Fruit fly (Drosophila melanogaster) whole organism, adult: Measurements from ENCODE around the gene CG7453.

Experiments used
- CG11617 ChIP-seq: fragments of 200-800 bp; sonication (Bioruptor generic); optimal IDR thresholded peaks from 2 replicates; lab custom pipeline; 2017; ENCODE audit warnings: mild to moderate bottlenecking, missing biosample characterization, missing genetic modification reagents, missing genetic modification characterization
- CG12768 ChIP-seq: fragments of 200-800 bp; sonication (Bioruptor generic); optimal IDR thresholded peaks from 2 replicates; lab custom pipeline; 2017; ENCODE audit warnings: missing biosample characterization, missing genetic modification characterization, mild to moderate bottlenecking, moderate library complexity, missing genetic modification reagents
- CG14711 ChIP-seq: fragments of 200-800 bp; sonication (Bioruptor generic); optimal IDR thresholded peaks from 2 replicates; lab custom pipeline; 2018; ENCODE audit warnings: missing biosample characterization, mild to moderate bottlenecking, missing genetic modification characterization, moderate library complexity
- CG1620 ChIP-seq: fragments of 200-800 bp; sonication (Bioruptor generic); optimal IDR thresholded peaks from 2 replicates; lab custom pipeline; 2016; ENCODE audit warnings: missing biosample characterization, missing genetic modification characterization
- CG33017 ChIP-seq: fragments of 200-800 bp; sonication (Bioruptor generic); optimal IDR thresholded peaks from 2 replicates; lab custom pipeline; 2018; ENCODE audit warnings: missing biosample characterization, mild to moderate bottlenecking, missing genetic modification characterization, moderate library complexity
- CG5204 ChIP-seq: fragments of 200-800 bp; sonication (Bioruptor generic); optimal IDR thresholded peaks from 2 replicates; lab custom pipeline; 2016; ENCODE audit warnings: missing biosample characterization, missing genetic modification characterization
- CG7045 ChIP-seq: fragments of 200-800 bp; sonication (Bioruptor generic); optimal IDR thresholded peaks from 2 replicates; lab custom pipeline; 2017; ENCODE audit warnings: missing biosample characterization, mild to moderate bottlenecking, missing genetic modification characterization
- CG7101 ChIP-seq: fragments of 200-800 bp; sonication (Bioruptor generic); optimal IDR thresholded peaks from 2 replicates; lab custom pipeline; 2018; ENCODE audit warnings: missing biosample characterization, mild to moderate bottlenecking, missing genetic modification characterization, moderate library complexity
- Clk ChIP-seq: fragments of 200-800 bp; sonication (Bioruptor generic); optimal IDR thresholded peaks from 2 replicates; lab custom pipeline; 2017; ENCODE audit warnings: missing biosample characterization, missing genetic modification characterization
- Crg-1 ChIP-seq: fragments of 200-800 bp; sonication (Bioruptor generic); optimal IDR thresholded peaks from 2 replicates; lab custom pipeline; 2016; ENCODE audit warnings: missing biosample characterization, missing genetic modification characterization
- Hr96 ChIP-seq: fragments of 200-800 bp; sonication (Bioruptor generic); optimal IDR thresholded peaks from 2 replicates; lab custom pipeline; 2016; ENCODE audit warnings: missing biosample characterization, missing genetic modification characterization
- Mnt ChIP-seq: fragments of 200-800 bp; sonication (Bioruptor generic); optimal IDR thresholded peaks from 2 replicates; lab custom pipeline; 2016; ENCODE audit warnings: missing biosample characterization, mild to moderate bottlenecking, missing genetic modification characterization
- bab1 ChIP-seq: fragments of 200-800 bp; sonication (Bioruptor generic); optimal IDR thresholded peaks from 3 replicates; lab custom pipeline; 2019; ENCODE audit warnings: missing biosample characterization, mild to moderate bottlenecking, missing genetic modification characterization, moderate library complexity
- cic ChIP-seq: fragments of 200-800 bp; sonication (Bioruptor generic); optimal IDR thresholded peaks from 2 replicates; lab custom pipeline; 2017; ENCODE audit warnings: missing biosample characterization, mild to moderate bottlenecking, missing genetic modification characterization, moderate library complexity
- cnc ChIP-seq, 2 experiments: fragments of >200 bp; optimal IDR thresholded peaks; 2 replicates each; lab custom pipeline; 2017
- kay ChIP-seq: fragments of 200-800 bp; sonication (Bioruptor generic); peaks from one replicate; lab custom pipeline; 2016; ENCODE audit warnings: missing biosample characterization, missing genetic modification characterization, borderline replicate concordance
- ovo ChIP-seq: fragments of 200-800 bp; sonication (Bioruptor generic); optimal IDR thresholded peaks from 2 replicates; lab custom pipeline; 2016; ENCODE audit warnings: missing biosample characterization, missing genetic modification characterization
- pad ChIP-seq: fragments of 200-800 bp; sonication (Bioruptor generic); optimal IDR thresholded peaks from 3 replicates; lab custom pipeline; 2017; ENCODE audit warnings: missing biosample characterization, missing genetic modification characterization, mild to moderate bottlenecking, moderate library complexity, missing genetic modification reagents
- tj ChIP-seq: fragments of 200-800 bp; sonication (Bioruptor generic); optimal IDR thresholded peaks from 3 replicates; lab custom pipeline; 2017; ENCODE audit warnings: missing biosample characterization, mild to moderate bottlenecking, missing genetic modification characterization, moderate library complexity
- toe ChIP-seq: fragments of 200-800 bp; sonication (Bioruptor generic); optimal IDR thresholded peaks from 2 replicates; lab custom pipeline; 2016; ENCODE audit warnings: missing biosample characterization, missing genetic modification characterization

Gene CG7453

DNA sequence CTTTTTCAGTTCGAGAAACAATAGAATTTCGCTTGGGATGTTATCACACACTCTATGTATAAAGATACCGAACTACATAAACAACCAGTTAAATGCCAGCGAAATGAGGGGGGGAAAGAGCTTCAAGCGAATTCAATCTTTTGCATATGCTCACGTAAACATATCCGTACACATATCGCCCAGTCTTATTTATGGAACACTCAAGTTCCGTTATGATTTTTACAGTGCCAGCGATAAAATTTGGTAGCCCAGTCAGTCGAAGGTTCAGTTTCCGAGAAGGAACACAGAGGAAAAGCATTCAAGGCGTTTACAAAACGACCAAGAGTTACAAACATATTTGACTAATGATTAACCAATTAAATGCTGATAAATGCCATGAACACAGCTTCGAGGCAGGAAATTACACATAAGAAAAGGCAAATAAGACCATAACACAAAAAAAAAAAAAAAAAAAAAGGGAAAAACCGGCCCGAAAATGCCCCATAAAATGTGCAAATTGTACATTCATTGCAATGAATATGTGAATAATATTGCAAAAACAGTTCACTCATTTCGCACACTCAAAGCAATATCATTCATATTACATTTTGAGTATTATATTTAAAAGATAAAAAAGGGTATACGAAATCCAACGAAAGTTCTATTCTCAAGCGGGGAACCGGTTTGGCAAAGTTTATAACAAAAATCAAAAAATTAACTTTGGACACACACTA lies 31.0 kb upstream of the CG7453 start:
- peak; percentile 89 for TF ChIP-seq tj (GFP tag; lab: Kevin White, UChicago)
- TF ChIP-seq kay = no peak
- TF ChIP-seq ovo (GFP tag; lab: Kevin White, UChicago) = peak; percentile 58
- no peak for TF ChIP-seq pad (GFP tag; lab: Kevin White, UChicago)
- no peak for TF ChIP-seq CG14711 (tag; lab: Kevin White, UChicago)
- no peak for TF ChIP-seq CG11617 (GFP tag; lab: Kevin White, UChicago)
- TF ChIP-seq CG1620 (GFP tag; lab: Kevin White, UChicago) = no peak
- no peak for TF ChIP-seq CG7045 (GFP tag; lab: Kevin White, UChicago)

DNA sequence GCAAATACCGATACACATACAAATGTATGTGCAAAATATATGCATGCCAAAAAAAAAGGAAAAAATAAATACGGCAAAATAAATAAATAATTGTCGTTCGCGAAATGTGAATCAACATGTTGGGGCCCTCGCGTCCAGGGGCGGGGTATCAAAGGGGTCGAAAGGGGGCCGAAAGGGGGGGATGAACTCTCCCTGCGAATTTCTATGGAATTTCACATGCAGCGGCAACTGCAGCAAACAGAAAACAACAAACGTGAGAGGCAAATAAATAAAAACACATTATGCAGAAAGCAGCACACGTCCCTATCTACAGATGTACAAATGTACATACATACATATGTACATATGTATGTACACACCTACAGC lies 30.5 kb upstream of the CG7453 start:
- peak; percentile 28 for TF ChIP-seq ovo (GFP tag; lab: Kevin White, UChicago)
- no peak for TF ChIP-seq bab1 (GFP tag; lab: Kevin White, UChicago)

DNA sequence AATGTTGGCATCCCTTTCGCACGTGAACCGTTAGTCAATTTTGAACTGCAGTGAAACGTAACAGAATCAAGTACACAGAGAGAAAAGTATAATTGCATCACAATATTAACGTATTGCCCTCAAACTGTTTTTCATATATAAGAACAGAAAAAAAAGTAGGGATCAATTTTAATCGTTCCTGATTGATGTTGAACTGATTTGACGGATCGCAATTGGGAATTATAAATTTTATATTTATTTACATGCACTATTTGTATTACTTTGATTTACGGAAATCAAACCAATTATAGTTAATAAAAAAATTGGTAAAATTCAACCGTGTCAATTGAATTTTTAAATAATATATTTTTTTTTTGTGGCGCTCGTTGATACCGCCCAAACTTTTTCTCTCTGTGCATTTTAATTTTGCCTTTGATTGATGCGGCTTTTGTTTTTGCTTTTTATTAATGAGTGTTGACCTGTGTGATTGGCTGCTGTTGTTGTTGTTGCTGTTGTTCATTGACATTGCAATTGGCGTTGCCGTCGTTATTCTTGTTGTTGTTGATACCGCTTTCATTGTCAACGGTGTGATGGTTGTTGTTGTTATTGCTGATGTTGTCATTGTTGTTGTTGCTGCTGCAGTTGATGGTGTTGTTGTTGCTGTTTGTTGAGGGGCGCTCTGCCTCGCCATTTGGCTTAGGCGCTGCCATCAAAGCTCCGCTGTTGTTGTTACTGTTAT lies 27.2 kb upstream of the CG7453 start:
- TF ChIP-seq CG7101 (peak; percentile 74), kay (peak; percentile 92), Crg-1 (GFP tag; lab: Kevin White, UChicago) (peak; percentile 49), CG5204 (GFP tag; lab: Kevin White, UChicago) (peak; percentile 72), CG7045 (GFP tag; lab: Kevin White, UChicago) (peak; percentile 57), CG14711 (tag; lab: Kevin White, UChicago) (peak; percentile 76), CG1620 (GFP tag; lab: Kevin White, UChicago) (peak; percentile 15), cnc (optimal IDR thresholded peaks at IDR 0.05; lab: Kevin White, UChicago) (no peak), toe (GFP tag; lab: Kevin White, UChicago) (peak; percentile 58), bab1 (GFP tag; lab: Kevin White, UChicago) (peak; percentile 64), Clk (no peak), CG11617 (GFP tag; lab: Kevin White, UChicago) (peak; percentile 87), CG33017 (peak; percentile 45), cic (GFP tag; lab: Kevin White, UChicago) (no peak), CG12768 (GFP tag; lab: Kevin White, UChicago) (peak; percentile 46), tj (GFP tag; lab: Kevin White, UChicago) (peak; percentile 23), Hr96 (peak; percentile 56), pad (GFP tag; lab: Kevin White, UChicago) (peak; percentile 16), Mnt (peak; percentile 22), ovo (GFP tag; lab: Kevin White, UChicago) (peak; percentile 62)

DNA sequence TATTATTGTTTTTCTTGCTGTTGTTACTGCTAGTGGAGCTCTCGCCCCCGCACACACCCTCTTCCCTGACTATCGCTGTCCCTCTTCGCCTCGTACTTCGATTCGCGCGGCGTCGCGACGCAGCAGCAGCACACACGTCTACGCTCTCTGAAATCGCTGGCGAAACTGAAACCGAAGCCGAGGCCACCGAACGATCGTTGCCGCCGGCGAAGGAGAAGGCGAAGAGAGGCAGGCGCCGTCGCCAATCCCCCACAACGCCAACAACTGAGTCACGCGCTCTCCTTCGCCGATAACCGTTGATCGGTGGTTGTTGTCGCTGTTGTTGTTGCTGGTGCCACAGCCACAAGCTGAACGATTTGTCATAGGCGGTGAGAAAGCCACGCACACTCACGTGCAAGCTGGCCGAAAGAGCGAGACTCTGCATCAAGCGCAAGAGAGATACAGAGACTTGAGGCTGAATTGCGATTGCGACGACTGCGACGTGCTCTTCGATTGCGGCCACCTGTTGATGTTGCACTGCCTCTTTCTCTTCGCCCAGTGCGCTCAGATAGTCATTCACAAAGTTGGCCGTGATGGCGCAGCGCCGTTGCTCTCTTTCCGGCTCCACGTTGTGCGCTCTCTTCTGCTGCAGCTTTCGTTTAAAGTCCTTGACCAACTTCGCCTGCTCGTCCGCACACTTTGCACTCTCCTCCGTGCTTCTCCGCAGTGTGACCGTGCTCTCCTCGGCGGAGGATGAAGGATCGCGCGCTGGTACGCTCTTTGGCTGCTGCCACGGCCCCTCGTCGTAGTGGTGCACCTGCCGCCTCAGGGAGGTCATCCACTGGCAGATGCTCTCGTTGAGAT lies 26.5 kb upstream of the CG7453 start:
- TF ChIP-seq bab1 (GFP tag; lab: Kevin White, UChicago) = peak; percentile 63
- TF ChIP-seq kay = peak; percentile 93
- TF ChIP-seq cic (GFP tag; lab: Kevin White, UChicago) = peak; percentile 66
- TF ChIP-seq Mnt = peak; percentile 57
- TF ChIP-seq ovo (GFP tag; lab: Kevin White, UChicago) = no peak
- TF ChIP-seq CG12768 (GFP tag; lab: Kevin White, UChicago) = peak; percentile 53
- no peak for TF ChIP-seq CG11617 (GFP tag; lab: Kevin White, UChicago)
- TF ChIP-seq tj (GFP tag; lab: Kevin White, UChicago) = peak; percentile 68
- peak; percentile 94 for TF ChIP-seq pad (GFP tag; lab: Kevin White, UChicago)
- TF ChIP-seq CG33017 = no peak

DNA sequence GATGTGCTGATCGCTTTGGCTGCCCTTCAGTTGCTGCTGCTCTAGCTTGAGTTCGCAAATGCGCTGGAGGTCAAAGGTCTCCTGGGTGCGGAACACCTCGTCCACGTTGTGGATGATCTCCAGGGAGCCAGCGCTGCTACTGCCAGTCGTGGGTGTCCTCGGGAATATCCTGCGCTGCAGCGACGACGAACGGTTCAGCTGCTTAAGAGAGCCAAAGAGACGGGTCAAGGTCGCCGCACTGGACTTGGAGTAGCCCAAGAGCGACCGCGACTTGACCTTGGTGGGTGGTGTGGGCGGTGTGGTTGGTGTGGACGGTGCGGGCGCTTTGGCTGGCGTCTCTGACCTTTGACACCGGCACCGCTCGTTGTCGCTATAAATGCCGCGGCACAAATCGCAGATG lies 25.7 kb upstream of the CG7453 start:
- TF ChIP-seq cnc (optimal IDR thresholded peaks at IDR 0.05; lab: Kevin White, UChicago) = no peak
- TF ChIP-seq CG33017 = no peak
- no peak for TF ChIP-seq Hr96
- no peak for TF ChIP-seq CG1620 (GFP tag; lab: Kevin White, UChicago)
- no peak for TF ChIP-seq pad (GFP tag; lab: Kevin White, UChicago)
- TF ChIP-seq CG5204 (GFP tag; lab: Kevin White, UChicago) = no peak
- TF ChIP-seq cic (GFP tag; lab: Kevin White, UChicago) = no peak
- no peak for TF ChIP-seq kay
- TF ChIP-seq CG7101 = no peak
- no peak for TF ChIP-seq Mnt
- no peak for TF ChIP-seq toe (GFP tag; lab: Kevin White, UChicago)
- TF ChIP-seq CG12768 (GFP tag; lab: Kevin White, UChicago) = no peak
- no peak for TF ChIP-seq tj (GFP tag; lab: Kevin White, UChicago)
- no peak for TF ChIP-seq bab1 (GFP tag; lab: Kevin White, UChicago)
- no peak for TF ChIP-seq ovo (GFP tag; lab: Kevin White, UChicago)
- TF ChIP-seq Crg-1 (GFP tag; lab: Kevin White, UChicago) = no peak
- TF ChIP-seq CG7045 (GFP tag; lab: Kevin White, UChicago) = no peak
- no peak for TF ChIP-seq CG11617 (GFP tag; lab: Kevin White, UChicago)
